Fruit fly (Drosophila melanogaster) whole organism, embryonic: ENCODE results near the gene Tctp.

Experiments
- Adf1 ChIP-seq: fragments of 200-800 bp; sonication (Bioruptor generic); IDR thresholded peaks from 2 replicates; pipeline ENCODE4 v1.3.6; 2022; ENCODE audit warnings: missing biosample characterization, missing genetic modification characterization
- Atf-2 ChIP-seq: fragments of 200-800 bp; sonication (Bioruptor generic); optimal IDR thresholded peaks from 2 replicates; lab custom pipeline; 2016; ENCODE audit warnings: missing biosample characterization, missing genetic modification characterization
- Bgb ChIP-seq: fragments of 200-800 bp; sonication (Bioruptor generic); IDR thresholded peaks from 2 replicates; pipeline ENCODE4 v1.3.6; 2022; ENCODE audit warnings: missing biosample characterization, missing genetic modification characterization; ENCODE audit not compliant: partially characterized antibody
- CG10431 ChIP-seq: fragments of 200-800 bp; sonication (Bioruptor generic); optimal IDR thresholded peaks from 3 replicates; lab custom pipeline; 2018; ENCODE audit warnings: missing biosample characterization, mild to moderate bottlenecking, missing genetic modification characterization
- CG10462 ChIP-seq: fragments of 200-800 bp; sonication (Bioruptor generic); optimal IDR thresholded peaks from 2 replicates; lab custom pipeline; 2016; ENCODE audit warnings: missing biosample characterization, missing genetic modification characterization
- CG10565 ChIP-seq: fragments of 200-800 bp; sonication (Bioruptor generic); optimal IDR thresholded peaks from 3 replicates; lab custom pipeline; 2016; ENCODE audit warnings: missing biosample characterization, mild to moderate bottlenecking, missing genetic modification characterization
- CG11085 ChIP-seq: fragments of 200-800 bp; sonication (Bioruptor generic); IDR thresholded peaks from 2 replicates; pipeline ENCODE4 v1.3.6; 2022; ENCODE audit warnings: missing biosample characterization, missing genetic modification characterization
- CG12299 ChIP-seq: fragments of 200-800 bp; sonication (Bioruptor generic); optimal IDR thresholded peaks from 2 replicates; lab custom pipeline; 2018; ENCODE audit warnings: missing biosample characterization, mild to moderate bottlenecking, missing genetic modification characterization
- CG12391 ChIP-seq: fragments of 200-800 bp; sonication (Bioruptor generic); optimal IDR thresholded peaks from 3 replicates; lab custom pipeline; 2018; ENCODE audit warnings: missing biosample characterization, mild to moderate bottlenecking, missing genetic modification characterization, moderate library complexity
- CG13123 ChIP-seq: fragments of 200-800 bp; sonication (Bioruptor generic); optimal IDR thresholded peaks from 2 replicates; lab custom pipeline; 2016; ENCODE audit warnings: missing biosample characterization, missing genetic modification characterization
- CG13775 ChIP-seq: fragments of 200-800 bp; sonication (Bioruptor generic); optimal IDR thresholded peaks from 3 replicates; lab custom pipeline; 2017; ENCODE audit warnings: missing biosample characterization, mild to moderate bottlenecking, missing genetic modification characterization
- CG14710 ChIP-seq: fragments of 200-800 bp; sonication (Bioruptor generic); optimal IDR thresholded peaks from 3 replicates; lab custom pipeline; 2019; ENCODE audit warnings: missing biosample characterization, mild to moderate bottlenecking, missing genetic modification characterization, moderate library complexity
- CG15514 ChIP-seq: fragments of 200-800 bp; sonication (Bioruptor generic); optimal IDR thresholded peaks from 3 replicates; lab custom pipeline; 2017; ENCODE audit warnings: missing biosample characterization, missing genetic modification characterization, mild to moderate bottlenecking, moderate library complexity, missing genetic modification reagents
- CG15601 ChIP-seq: fragments of 200-800 bp; sonication (Bioruptor generic); optimal IDR thresholded peaks from 3 replicates; lab custom pipeline; 2019; ENCODE audit warnings: missing biosample characterization, mild to moderate bottlenecking, missing genetic modification characterization, moderate library complexity
- CG16815 ChIP-seq: fragments of 200-800 bp; sonication (Bioruptor generic); optimal IDR thresholded peaks from 3 replicates; lab custom pipeline; 2017; ENCODE audit warnings: missing biosample characterization, mild to moderate bottlenecking, missing genetic modification characterization
- CG17802 ChIP-seq: fragments of 200-800 bp; sonication (Bioruptor generic); optimal IDR thresholded peaks from 2 replicates; lab custom pipeline; 2018; ENCODE audit warnings: missing biosample characterization, mild to moderate bottlenecking, missing genetic modification characterization, moderate library complexity
- CG18599 ChIP-seq: fragments of 200-800 bp; sonication (Bioruptor generic); optimal IDR thresholded peaks from 3 replicates; lab custom pipeline; 2017; ENCODE audit warnings: missing biosample characterization, missing genetic modification characterization, mild to moderate bottlenecking, moderate library complexity, missing genetic modification reagents
- CG18764 ChIP-seq: fragments of 200-800 bp; sonication (Bioruptor generic); optimal IDR thresholded peaks from 3 replicates; lab custom pipeline; 2016; ENCODE audit warnings: missing biosample characterization, missing genetic modification characterization
- CG2120 ChIP-seq: fragments of 200-800 bp; sonication (Bioruptor generic); optimal IDR thresholded peaks from 3 replicates; lab custom pipeline; 2016; ENCODE audit warnings: missing biosample characterization, missing genetic modification characterization
- CG3065 ChIP-seq: fragments of 200-800 bp; sonication (Bioruptor generic); optimal IDR thresholded peaks from 2 replicates; lab custom pipeline; 2016; ENCODE audit warnings: missing biosample characterization, missing genetic modification characterization
- CG31388 ChIP-seq: fragments of 200-800 bp; sonication (Bioruptor generic); optimal IDR thresholded peaks from 2 replicates; lab custom pipeline; 2016; ENCODE audit warnings: missing biosample characterization, missing genetic modification characterization
- CG5953 ChIP-seq: fragments of 200-800 bp; sonication (Bioruptor generic); IDR thresholded peaks from 2 replicates; pipeline ENCODE4 v1.3.6; 2022; ENCODE audit warnings: missing biosample characterization, missing genetic modification characterization
- CG7556 ChIP-seq: fragments of 200-800 bp; sonication (Bioruptor generic); optimal IDR thresholded peaks from 2 replicates; lab custom pipeline; 2017; ENCODE audit warnings: missing biosample characterization, mild to moderate bottlenecking, missing genetic modification characterization
- CG8924 ChIP-seq: fragments of 200-800 bp; optimal IDR thresholded peaks from 3 replicates; lab custom pipeline; 2019; ENCODE audit warnings: missing biosample characterization, mild to moderate bottlenecking, missing genetic modification characterization, moderate library complexity
- Ets97D ChIP-seq: fragments of 200-800 bp; sonication (Bioruptor generic); optimal IDR thresholded peaks from 3 replicates; lab custom pipeline; 2016; ENCODE audit warnings: missing biosample characterization, missing genetic modification characterization
- HLH4C ChIP-seq: fragments of 200-800 bp; sonication (Bioruptor generic); IDR thresholded peaks from 3 replicates; pipeline ENCODE4 v1.3.6; 2022; ENCODE audit warnings: missing biosample characterization, missing genetic modification characterization; ENCODE audit not compliant: partially characterized antibody
- Hmr ChIP-seq: fragments of 200-800 bp; sonication (Bioruptor generic); optimal IDR thresholded peaks from 3 replicates; lab custom pipeline; 2017; ENCODE audit warnings: mild to moderate bottlenecking, missing biosample characterization, missing genetic modification reagents, missing genetic modification characterization
- Hr51 ChIP-seq, 2 experiments: fragments of 200-800 bp; sonication (Bioruptor generic); optimal IDR thresholded peaks; 2 replicates in 1 of 2; 3 replicates in 1 of 2; lab custom pipeline; 2016 to 2018; ENCODE audit warnings: missing biosample characterization in 2 of 2, missing genetic modification characterization in 2 of 2, mild to moderate bottlenecking in 1 of 2, moderate library complexity in 1 of 2
- NFAT ChIP-seq: fragments of 200-800 bp; sonication (Bioruptor generic); IDR thresholded peaks from 2 replicates; pipeline ENCODE4 v1.3.6; 2022; ENCODE audit warnings: missing biosample characterization, missing genetic modification characterization
- Ravus ChIP-seq: fragments of 200-800 bp; sonication (Bioruptor generic); IDR thresholded peaks from 2 replicates; pipeline ENCODE4 v1.3.6; 2022; ENCODE audit warnings: missing biosample characterization, missing genetic modification characterization
- amos ChIP-seq: fragments of 200-800 bp; sonication (Bioruptor generic); IDR thresholded peaks from 2 replicates; pipeline ENCODE4 v1.3.6; 2022; ENCODE audit warnings: missing biosample characterization, missing genetic modification characterization; ENCODE audit not compliant: partially characterized antibody
- ash1 ChIP-seq: fragments of 200-800 bp; sonication (Bioruptor generic); optimal IDR thresholded peaks from 2 replicates; lab custom pipeline; 2018; ENCODE audit warnings: missing biosample characterization, mild to moderate bottlenecking, missing genetic modification characterization
- ato ChIP-seq: fragments of 200-800 bp; sonication (Bioruptor generic); IDR thresholded peaks from 2 replicates; pipeline ENCODE4 v1.3.6; 2022; ENCODE audit warnings: missing biosample characterization, missing genetic modification characterization; ENCODE audit not compliant: partially characterized antibody
- cad ChIP-seq: fragments of >200 bp; optimal IDR thresholded peaks from 2 replicates; lab custom pipeline; 2017; ENCODE audit warnings: missing biosample characterization, missing genetic modification characterization
- corto ChIP-seq: fragments of 200-800 bp; sonication (Bioruptor generic); optimal IDR thresholded peaks from 2 replicates; lab custom pipeline; 2016; ENCODE audit warnings: missing biosample characterization, mild to moderate bottlenecking, missing genetic modification characterization, moderate library complexity
- exex ChIP-seq: fragments of 200-800 bp; sonication (Bioruptor generic); optimal IDR thresholded peaks from 4 replicates; lab custom pipeline; 2018; ENCODE audit warnings: missing biosample characterization, mild to moderate bottlenecking, missing genetic modification characterization, moderate library complexity
- ftz-f1 ChIP-seq: fragments of 200-800 bp; sonication (Bioruptor generic); optimal IDR thresholded peaks from 2 replicates; lab custom pipeline; 2016; ENCODE audit warnings: missing biosample characterization, missing genetic modification characterization
- gfzf ChIP-seq: fragments of 200-800 bp; sonication (Bioruptor generic); optimal IDR thresholded peaks from 2 replicates; lab custom pipeline; 2016; ENCODE audit warnings: missing biosample characterization, mild to moderate bottlenecking, missing genetic modification characterization, moderate library complexity
- her ChIP-seq: fragments of 200-800 bp; sonication (Bioruptor generic); optimal IDR thresholded peaks from 2 replicates; lab custom pipeline; 2016; ENCODE audit warnings: missing biosample characterization, missing genetic modification characterization
- insv ChIP-seq, 2 experiments: fragments of 200-800 bp; sonication (Bioruptor generic); optimal IDR thresholded peaks; 3 replicates each; lab custom pipeline; 2016 to 2018; ENCODE audit warnings: missing biosample characterization in 2 of 2, missing genetic modification characterization in 2 of 2
- jumu ChIP-seq: fragments of 200-800 bp; sonication (Bioruptor generic); optimal IDR thresholded peaks from 3 replicates; lab custom pipeline; 2016; ENCODE audit warnings: missing biosample characterization, missing genetic modification characterization
- onecut ChIP-seq: fragments of 200-800 bp; sonication (Bioruptor generic); IDR thresholded peaks from 2 replicates; pipeline ENCODE4 v1.3.6; 2022; ENCODE audit warnings: missing biosample characterization, missing genetic modification characterization
- pb ChIP-seq: fragments of 200-800 bp; sonication (Bioruptor generic); optimal IDR thresholded peaks from 3 replicates; lab custom pipeline; 2016; ENCODE audit warnings: missing biosample characterization, missing genetic modification characterization
- phol ChIP-seq: fragments of 200-800 bp; sonication (Bioruptor generic); optimal IDR thresholded peaks from 3 replicates; lab custom pipeline; 2018; ENCODE audit warnings: missing biosample characterization, mild to moderate bottlenecking, missing genetic modification characterization, moderate library complexity
- ranshi ChIP-seq: fragments of 200-800 bp; sonication (Bioruptor generic); IDR thresholded peaks from 2 replicates; pipeline ENCODE4 v1.3.6; 2022; ENCODE audit warnings: missing biosample characterization, missing genetic modification characterization
- seq ChIP-seq: fragments of 200-800 bp; sonication (Bioruptor generic); IDR thresholded peaks from 2 replicates; pipeline ENCODE4 v1.3.6; 2022; ENCODE audit warnings: missing biosample characterization, missing genetic modification characterization
- slbo ChIP-seq: fragments of 200-800 bp; sonication (Bioruptor generic); IDR thresholded peaks from 2 replicates; pipeline ENCODE4 v1.3.6; 2022; ENCODE audit warnings: missing biosample characterization, missing genetic modification characterization
- stwl ChIP-seq: fragments of 200-800 bp; sonication (Bioruptor generic); optimal IDR thresholded peaks from 3 replicates; lab custom pipeline; 2018; ENCODE audit warnings: missing biosample characterization, mild to moderate bottlenecking, missing genetic modification characterization, moderate library complexity
- zfh1 ChIP-seq: fragments of 200-800 bp; sonication (Bioruptor generic); IDR thresholded peaks from 3 replicates; pipeline ENCODE4 v1.3.6; 2022; ENCODE audit warnings: missing biosample characterization, missing genetic modification characterization

The Tctp gene

DNA sequence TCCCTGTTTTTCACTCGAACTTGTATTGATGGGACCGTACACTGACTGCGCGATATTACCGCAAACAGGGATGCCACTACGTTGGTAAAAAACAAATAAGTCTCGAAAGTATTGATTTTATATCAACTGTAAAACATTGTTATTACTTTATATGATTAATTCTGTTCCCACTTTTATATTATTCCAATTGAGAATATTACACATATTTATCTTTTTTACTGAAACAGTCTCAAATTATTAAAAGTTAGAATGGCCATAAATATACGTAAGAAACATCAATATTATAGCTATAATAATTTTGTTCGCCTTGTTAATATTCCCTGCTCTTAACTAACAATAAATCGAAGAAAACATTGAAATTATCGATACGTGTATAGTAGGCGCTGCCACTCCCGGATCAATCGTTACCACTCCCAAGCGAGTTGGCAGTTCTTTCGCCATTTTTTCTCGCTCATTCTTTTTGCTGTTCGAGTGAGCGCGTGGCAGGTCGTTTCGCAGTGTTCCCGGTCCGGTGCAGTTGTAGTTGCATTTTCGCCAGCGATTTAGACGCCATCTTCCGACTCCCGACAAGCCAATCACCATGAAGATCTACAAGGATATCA, at the start of gene Tctp, which contains the start of gene SdhC (continued):
- peak; percentile 70 for TF ChIP-seq onecut (GFP tag; lab: Robert Waterston, UW)
- peak; percentile 17 to 60 for TF ChIP-seq Hr51 (GFP tag; optimal IDR thresholded peaks at IDR 0.05; lab: Kevin White, UChicago)
- TF ChIP-seq ato (GFP tag; lab: Robert Waterston, UW): no peak
- no peak for TF ChIP-seq HLH4C
- peak; percentile 52 for TF ChIP-seq CG18599 (GFP tag; lab: Kevin White, UChicago)
- TF ChIP-seq CG13123 (GFP tag; lab: Kevin White, UChicago): peak; percentile 40
- peak; percentile 75 for TF ChIP-seq gfzf (GFP tag; lab: Kevin White, UChicago)
- peak; percentile 89 for TF ChIP-seq CG14710 (tag; lab: Kevin White, UChicago)
- no peak for TF ChIP-seq CG11085 (GFP tag; lab: Robert Waterston, UW)
- 0 out of 2 replicates have a peak, but pooled peaks have one; percentile 23 for TF ChIP-seq ranshi (GFP tag; lab: Robert Waterston, UW)
- peak; percentile 23 for TF ChIP-seq exex
- TF ChIP-seq CG16815 (GFP tag; lab: Kevin White, UChicago): no peak
- TF ChIP-seq CG10565 (GFP tag; lab: Kevin White, UChicago): no peak
- TF ChIP-seq CG18764 (GFP tag; lab: Kevin White, UChicago): peak; percentile 2
- TF ChIP-seq CG13775: peak; percentile 53
- TF ChIP-seq CG15601 (tag; lab: Kevin White, UChicago): peak; percentile 62
- peak; percentile 39 for TF ChIP-seq CG10462 (GFP tag; lab: Kevin White, UChicago)
- TF ChIP-seq Ets97D (GFP tag; lab: Kevin White, UChicago): peak; percentile 87
- peak; percentile 62 for TF ChIP-seq stwl
- no peak for TF ChIP-seq Ravus
- TF ChIP-seq CG5953 (GFP tag; lab: Robert Waterston, UW): 0 out of 2 replicates have a peak, but pooled peaks have one; percentile 31
- TF ChIP-seq CG12391: peak; percentile 77
- TF ChIP-seq CG8924 (tag; lab: Kevin White, UChicago): peak; percentile 46
- peak; percentile 49; the same call in 1 of the 2 replicates for TF ChIP-seq amos (GFP tag; lab: Robert Waterston, UW)
- no peak for TF ChIP-seq ftz-f1 (GFP tag; lab: Kevin White, UChicago)
- TF ChIP-seq pb (GFP tag; lab: Kevin White, UChicago): peak; percentile 18
- TF ChIP-seq Bgb: peak; percentile 66
- TF ChIP-seq NFAT: peak; percentile 33; the same call in 1 of the 2 replicates
- TF ChIP-seq zfh1: no peak; the same call in 2 of the 3 replicates
- peak; percentile 24; the same call in 1 of the 2 replicates for TF ChIP-seq slbo (GFP tag; lab: Robert Waterston, UW)
- no peak for TF ChIP-seq ash1 (GFP tag; lab: Kevin White, UChicago)
- peak; percentile 9 for TF ChIP-seq CG10431 (GFP tag; lab: Kevin White, UChicago)
- TF ChIP-seq jumu: peak; percentile 25
- peak; percentile 6 for TF ChIP-seq Atf-2 (GFP tag; lab: Kevin White, UChicago)
- TF ChIP-seq corto (GFP tag; lab: Kevin White, UChicago): no peak
- TF ChIP-seq CG7556: peak; percentile 33
- TF ChIP-seq CG17802 (tag; lab: Kevin White, UChicago): peak; percentile 6
- peak; percentile 73 for TF ChIP-seq CG2120 (GFP tag; lab: Kevin White, UChicago)
- no peak for TF ChIP-seq her (GFP tag; lab: Kevin White, UChicago)
- peak; percentile 46 for TF ChIP-seq CG12299 (tag; lab: Kevin White, UChicago)
- TF ChIP-seq seq: no peak
- TF ChIP-seq Adf1 (GFP tag; lab: Robert Waterston, UW): no peak
- TF ChIP-seq phol (tag; lab: Kevin White, UChicago): peak; percentile 97
- TF ChIP-seq CG3065 (GFP tag; lab: Kevin White, UChicago): peak; percentile 18
- TF ChIP-seq CG15514 (GFP tag; lab: Kevin White, UChicago): peak; percentile 60
- TF ChIP-seq Hmr (GFP tag; lab: Kevin White, UChicago): peak; percentile 73
- TF ChIP-seq insv (GFP tag; optimal IDR thresholded peaks at IDR 0.05; lab: Kevin White, UChicago): peak in 1 of 2 experiments; percentile 15
- TF ChIP-seq CG31388 (GFP tag; lab: Kevin White, UChicago): no peak
- TF ChIP-seq cad (GFP tag; lab: Kevin White, UChicago): no peak
